Fruit fly (Drosophila melanogaster): ENCODE measurements around the gene CG31288.

Gene CG31288

DNA sequence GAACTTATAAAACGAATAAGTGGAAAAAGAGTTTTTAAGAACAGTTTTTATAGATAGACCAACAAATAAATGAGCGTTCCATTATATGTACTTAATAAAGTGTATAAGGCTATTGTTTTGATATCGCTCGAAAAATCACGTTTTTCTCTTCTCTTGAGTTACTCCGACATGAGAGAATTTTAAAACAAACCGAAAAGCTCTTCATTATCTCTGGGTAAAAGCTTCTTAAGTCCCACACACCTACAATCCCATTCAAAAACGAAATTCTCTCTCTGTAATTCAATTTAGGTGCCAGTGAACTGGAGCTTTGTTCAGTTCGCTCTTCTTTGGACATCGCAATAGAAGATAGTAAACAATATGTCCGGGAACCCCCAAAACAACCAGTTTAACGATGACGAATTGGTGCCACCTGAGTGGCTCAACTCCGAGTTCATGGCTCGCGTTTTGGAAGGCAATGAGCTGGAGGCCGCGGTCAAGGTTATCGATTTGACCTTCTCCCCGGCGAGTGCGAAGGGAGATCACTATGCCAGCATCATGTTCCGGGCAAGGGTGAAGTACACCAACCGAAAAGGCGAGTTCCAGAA, 4.6 kb upstream of the CG31288 start, which contains the start of gene CG31436:
CG31436 (plus strand) TSS at position 281 of the 584 bp plus-strand sequence.
- TF ChIP-seq sage (GFP tag; optimal IDR thresholded peaks at IDR 0.05) (peak; percentile 26), Myc (optimal IDR thresholded peaks at IDR 0.05) (no peak), sv (GFP tag; optimal IDR thresholded peaks at IDR 0.05) (no peak), CG32264 (GFP tag; optimal IDR thresholded peaks at IDR 0.05) (no peak), tai (GFP tag; optimal IDR thresholded peaks at IDR 0.05) (no peak), Rel (GFP tag; optimal IDR thresholded peaks at IDR 0.05) (no peak), Rel (tag; optimal IDR thresholded peaks at IDR 0.05) (peak; percentile 99), dmrt93B (GFP tag; optimal IDR thresholded peaks at IDR 0.05) (no peak), GATAd (GFP tag; optimal IDR thresholded peaks at IDR 0.05) (no peak), brk (GFP tag; optimal IDR thresholded peaks at IDR 0.05) (peak; percentile 17), h (GFP tag; optimal IDR thresholded peaks at IDR 0.05) (no peak), Abd-B (GFP tag; optimal IDR thresholded peaks at IDR 0.05) (no peak), CrebA (GFP tag; optimal IDR thresholded peaks at IDR 0.05; ENCODE audit: borderline replicate concordance) (peak; percentile 17), Dif (GFP tag; optimal IDR thresholded peaks at IDR 0.05; ENCODE audit: partially characterized antibody) (no peak)

DNA sequence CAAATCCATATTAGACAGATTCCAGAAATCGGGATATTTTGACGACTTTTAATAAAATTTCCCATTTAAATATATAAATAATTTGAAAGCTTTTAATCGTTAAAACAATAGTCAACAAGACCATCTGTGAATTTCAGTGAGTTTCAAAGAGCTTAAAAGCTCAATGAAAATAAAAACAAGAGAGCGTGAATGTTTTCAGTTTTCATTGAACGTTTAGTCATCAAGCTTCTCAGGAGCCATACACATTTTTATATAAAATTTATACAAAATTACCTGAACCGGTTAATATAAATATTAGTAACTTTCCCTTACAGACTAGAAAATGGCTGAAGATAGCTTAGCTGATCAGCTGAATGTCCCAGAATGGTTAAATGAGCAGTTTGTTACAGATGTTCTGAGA, 2.9 kb upstream of the CG31288 start, which contains the start of gene CG31370:
CG31370 (plus strand) TSS at position 226 of the 400 bp plus-strand sequence.
- TF ChIP-seq CG9705 (GFP tag; optimal IDR thresholded peaks at IDR 0.05) (no peak), brk (GFP tag; optimal IDR thresholded peaks at IDR 0.05) (peak; percentile 57)

DNA sequence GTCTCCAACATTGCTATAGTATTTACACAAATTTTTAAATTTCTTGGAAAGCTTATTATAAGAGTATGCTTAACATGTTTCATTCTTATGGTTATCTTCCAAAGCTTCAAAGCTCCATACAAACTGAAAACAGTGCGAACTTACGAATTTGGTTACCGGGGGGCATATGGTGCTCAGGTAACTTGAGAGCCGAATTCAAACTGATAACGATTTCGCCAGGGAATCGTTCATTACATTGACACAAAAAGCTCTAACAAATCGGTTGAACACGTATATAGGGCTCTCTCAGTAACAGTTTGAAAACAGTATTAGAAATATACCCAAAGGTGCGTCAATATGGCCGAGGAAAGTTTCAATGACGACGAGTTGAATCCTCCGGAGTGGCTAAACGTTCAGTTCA, 1.2 kb upstream of the CG31288 start, which contains the start of gene CG13659:
CG13659 (plus strand) TSS at position 317 of the 400 bp plus-strand sequence.
- no peak for TF ChIP-seq Hr78 (GFP tag; optimal IDR thresholded peaks at IDR 0.05)
- no peak for TF ChIP-seq woc (GFP tag; optimal IDR thresholded peaks at IDR 0.05)
- no peak for TF ChIP-seq rgr (GFP tag; optimal IDR thresholded peaks at IDR 0.05)
- no peak for TF ChIP-seq tai (GFP tag; optimal IDR thresholded peaks at IDR 0.05)
- TF ChIP-seq usp (GFP tag; optimal IDR thresholded peaks at IDR 0.05) = no peak

DNA sequence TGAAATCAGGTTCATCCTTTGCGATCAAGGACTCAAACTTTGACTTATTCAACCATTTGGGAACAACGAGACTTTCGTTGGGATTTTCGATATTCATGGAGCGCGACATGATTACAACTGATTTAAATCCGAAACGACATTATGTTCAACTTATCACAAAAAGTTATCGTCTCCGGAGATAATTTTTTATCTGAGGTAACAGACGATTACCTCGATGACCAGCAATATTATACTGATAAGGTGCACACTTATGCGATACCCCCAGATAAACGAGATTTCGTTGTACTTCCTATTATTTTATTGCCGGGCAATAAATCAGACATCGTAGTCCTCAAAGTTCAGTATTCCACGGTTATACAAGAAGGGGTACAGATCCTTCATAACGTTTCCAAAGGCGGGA, 1.7 kb downstream of the CG31288 start, which contains the start of gene CG31097:
CG31097 (minus strand) TSS at position 101 of the 400 bp plus-strand sequence.
- TF ChIP-seq foxo (GFP tag; optimal IDR thresholded peaks at IDR 0.05) (no peak), dsf (GFP tag; optimal IDR thresholded peaks at IDR 0.05; ENCODE audit: borderline replicate concordance) (no peak), Dfd (GFP tag; optimal IDR thresholded peaks at IDR 0.05) (no peak), sv (GFP tag; optimal IDR thresholded peaks at IDR 0.05) (no peak), brk (GFP tag; optimal IDR thresholded peaks at IDR 0.05) (no peak), h (GFP tag; optimal IDR thresholded peaks at IDR 0.05) (no peak), rgr (GFP tag; optimal IDR thresholded peaks at IDR 0.05) (no peak), tai (GFP tag; optimal IDR thresholded peaks at IDR 0.05) (no peak), woc (GFP tag; optimal IDR thresholded peaks at IDR 0.05) (no peak), Mio (GFP tag; optimal IDR thresholded peaks at IDR 0.05) (no peak), ey (GFP tag; optimal IDR thresholded peaks at IDR 0.05) (no peak), pan (optimal IDR thresholded peaks at IDR 0.05) (no peak), Dif (GFP tag; optimal IDR thresholded peaks at IDR 0.05; ENCODE audit: partially characterized antibody) (no peak), Rel (GFP tag; optimal IDR thresholded peaks at IDR 0.05) (no peak), Rel (tag; optimal IDR thresholded peaks at IDR 0.05) (no peak), Jra (GFP tag; optimal IDR thresholded peaks at IDR 0.05) (no peak), usp (GFP tag; optimal IDR thresholded peaks at IDR 0.05) (no peak), Vsx2 (GFP tag; optimal IDR thresholded peaks at IDR 0.05; ENCODE audit: partially characterized antibody) (no peak), fru (GFP tag; optimal IDR thresholded peaks at IDR 0.05) (no peak)

DNA sequence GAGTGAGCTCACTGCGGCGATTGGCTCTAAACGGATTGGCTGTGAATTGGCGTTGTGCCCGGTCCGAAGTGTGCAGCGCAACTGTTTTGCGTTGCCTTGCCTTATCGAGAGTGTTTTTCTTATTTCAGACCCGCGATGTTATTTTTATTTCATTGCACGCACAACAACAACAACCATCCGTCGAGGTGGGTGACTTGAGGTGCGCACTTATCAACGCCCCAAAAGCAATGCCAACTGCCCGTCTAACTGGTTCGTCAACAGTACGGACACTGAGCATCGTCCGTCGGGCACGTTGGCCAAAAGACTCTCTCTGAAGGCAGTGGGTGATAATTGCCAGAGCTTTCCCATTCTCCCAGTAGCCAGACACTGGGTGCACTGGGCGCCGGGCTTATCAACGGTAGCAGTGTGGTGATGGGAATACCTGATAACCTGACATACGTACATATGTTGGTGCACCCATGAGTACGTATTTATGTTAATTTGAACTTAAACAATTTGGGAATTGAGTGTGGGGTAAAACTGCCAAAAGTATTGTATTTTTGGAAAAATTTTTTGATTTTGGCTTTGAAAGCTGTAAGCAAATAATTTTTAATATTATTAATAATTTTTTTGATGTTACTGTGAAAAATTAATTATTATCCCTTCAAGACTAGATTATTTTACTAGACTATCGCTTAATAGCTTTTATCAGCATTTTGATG, 3.9 kb downstream of the CG31288 start, which contains the start of gene CG31102:
CG31102 (minus strand) TSS at position 275 of the 701 bp plus-strand sequence.
- peak in 1 of 2 experiments; percentile 60 for TF ChIP-seq dl (GFP tag; optimal IDR thresholded peaks at IDR 0.05; ENCODE audit: insufficient read depth in 1 of 2, partially characterized antibody in 2 of 2)
- peak; percentile 93 for TF ChIP-seq h (GFP tag; optimal IDR thresholded peaks at IDR 0.05)
- TF ChIP-seq rgr (GFP tag; optimal IDR thresholded peaks at IDR 0.05) = peak; percentile 33
- no peak for TF ChIP-seq usp (GFP tag; optimal IDR thresholded peaks at IDR 0.05)
- peak; percentile 12 for TF ChIP-seq Hr83 (GFP tag; optimal IDR thresholded peaks at IDR 0.05; ENCODE audit: poor library complexity, severe bottlenecking)
- peak; percentile 39 for TF ChIP-seq fru (GFP tag; optimal IDR thresholded peaks at IDR 0.05)
- TF ChIP-seq sage (GFP tag; optimal IDR thresholded peaks at IDR 0.05) = peak; percentile 7
- TF ChIP-seq Vsx2 (GFP tag; optimal IDR thresholded peaks at IDR 0.05; ENCODE audit: partially characterized antibody) = peak; percentile 37
- TF ChIP-seq CrebA (GFP tag; optimal IDR thresholded peaks at IDR 0.05; ENCODE audit: borderline replicate concordance) = peak; percentile 82
- no peak for TF ChIP-seq dmrt93B (GFP tag; optimal IDR thresholded peaks at IDR 0.05)
- TF ChIP-seq pan (optimal IDR thresholded peaks at IDR 0.05) = no peak
- peak; percentile 32 for TF ChIP-seq Jra (GFP tag; optimal IDR thresholded peaks at IDR 0.05)
- peak; percentile 14 for TF ChIP-seq br (GFP tag; optimal IDR thresholded peaks at IDR 0.05)
- TF ChIP-seq Rel (GFP tag; optimal IDR thresholded peaks at IDR 0.05) = no peak
- TF ChIP-seq Rel (tag; optimal IDR thresholded peaks at IDR 0.05) = peak; percentile 84
- TF ChIP-seq CG32264 (GFP tag; optimal IDR thresholded peaks at IDR 0.05) = no peak
- TF ChIP-seq Abd-B (GFP tag; optimal IDR thresholded peaks at IDR 0.05) = no peak
- no peak for TF ChIP-seq tai (GFP tag; optimal IDR thresholded peaks at IDR 0.05)
- TF ChIP-seq Hnf4 (GFP tag; optimal IDR thresholded peaks at IDR 0.05) = peak; percentile 40
- TF ChIP-seq jim (GFP tag; optimal IDR thresholded peaks at IDR 0.05) = no peak
- peak; percentile 7 for TF ChIP-seq Dif (GFP tag; optimal IDR thresholded peaks at IDR 0.05; ENCODE audit: partially characterized antibody)
- no peak for TF ChIP-seq GATAd (GFP tag; optimal IDR thresholded peaks at IDR 0.05)
